Worm (Caenorhabditis elegans) whole organism, mixed stage, embryonic: ENCODE data around the gene sdz-6.

Experiments used
- M03D4.4 ChIP-seq: sonication (generic microtip); optimal IDR thresholded peaks from 2 replicates; lab custom pipeline; 2017; ENCODE audit warnings: mild to moderate bottlenecking, missing genetic modification characterization, missing compliant biosample characterization
- blmp-1 ChIP-seq: fragments of 150-350 bp; optimal IDR thresholded peaks from 2 replicates; lab custom pipeline; 2014; ENCODE audit warnings: missing biosample characterization, missing genetic modification characterization
- ceh-39 ChIP-seq: fragments of 150-350 bp; optimal IDR thresholded peaks from 2 replicates; lab custom pipeline; 2014; ENCODE audit warnings: missing biosample characterization, missing genetic modification characterization
- ceh-43 ChIP-seq: fragments of 200-800 bp; sonication (Bioruptor generic); optimal IDR thresholded peaks from 2 replicates; lab custom pipeline; 2018; ENCODE audit warnings: mild to moderate bottlenecking, missing genetic modification characterization, moderate library complexity, missing compliant biosample characterization
- ces-1 ChIP-seq: fragments of 150-350 bp; optimal IDR thresholded peaks from 2 replicates; lab custom pipeline; 2014; ENCODE audit warnings: missing biosample characterization, missing genetic modification reagents, missing genetic modification characterization
- cnd-1 ChIP-seq: fragments of 200-800 bp; sonication (Bioruptor generic); optimal IDR thresholded peaks from 2 replicates; lab custom pipeline; 2018; ENCODE audit warnings: mild to moderate bottlenecking, missing genetic modification characterization, missing compliant biosample characterization
- drap-1 ChIP-seq: fragments of 200-800 bp; sonication (Bioruptor generic); optimal IDR thresholded peaks from 3 replicates; lab custom pipeline; 2018; ENCODE audit warnings: mild to moderate bottlenecking, missing genetic modification characterization, missing compliant biosample characterization
- elt-1 ChIP-seq: sonication (generic microtip); optimal IDR thresholded peaks from 2 replicates; lab custom pipeline; 2017; ENCODE audit warnings: missing genetic modification characterization, mild to moderate bottlenecking, missing compliant biosample characterization, antibody characterized with exemption, moderate library complexity, borderline replicate concordance; ENCODE audit not compliant: insufficient read depth
- elt-3 ChIP-seq: fragments of 150-350 bp; optimal IDR thresholded peaks from 2 replicates; lab custom pipeline; 2014; ENCODE audit warnings: missing biosample characterization, missing genetic modification characterization
- flh-1 ChIP-seq: fragments of 200-800 bp; sonication (Bioruptor generic); optimal IDR thresholded peaks from 2 replicates; lab custom pipeline; 2018; ENCODE audit warnings: mild to moderate bottlenecking, missing genetic modification characterization, moderate library complexity, missing compliant biosample characterization
- hlh-1 ChIP-seq: fragments of 150-350 bp; optimal IDR thresholded peaks from 2 replicates; lab custom pipeline; 2014; ENCODE audit warnings: missing biosample characterization, missing genetic modification reagents, missing genetic modification characterization
- lin-13 ChIP-seq: fragments of 150-350 bp; optimal IDR thresholded peaks from 2 replicates; lab custom pipeline; 2014; ENCODE audit warnings: missing biosample characterization, missing genetic modification characterization
- lin-32 ChIP-seq: fragments of 200-800 bp; sonication (Bioruptor generic); optimal IDR thresholded peaks from 2 replicates; lab custom pipeline; 2018; ENCODE audit warnings: mild to moderate bottlenecking, missing genetic modification characterization, missing compliant biosample characterization
- lsy-2 ChIP-seq: fragments of 150-350 bp; optimal IDR thresholded peaks from 2 replicates; lab custom pipeline; 2014; ENCODE audit warnings: missing biosample characterization, missing genetic modification characterization
- mls-2 ChIP-seq: sonication (generic microtip); optimal IDR thresholded peaks from 2 replicates; lab custom pipeline; 2016; ENCODE audit warnings: mild to moderate bottlenecking, missing genetic modification characterization, moderate library complexity, missing compliant biosample characterization
- nhr-12 ChIP-seq: fragments of 150-350 bp; optimal IDR thresholded peaks from 2 replicates; lab custom pipeline; 2014; ENCODE audit warnings: missing biosample characterization, missing genetic modification characterization
- nhr-2 ChIP-seq: fragments of 150-350 bp; optimal IDR thresholded peaks from 2 replicates; lab custom pipeline; 2014; ENCODE audit warnings: missing biosample characterization, missing genetic modification characterization
- nhr-237 ChIP-seq: fragments of 150-350 bp; optimal IDR thresholded peaks from 2 replicates; lab custom pipeline; 2014; ENCODE audit warnings: missing biosample characterization, missing genetic modification characterization
- nhr-76 ChIP-seq: sonication (generic microtip); optimal IDR thresholded peaks from 2 replicates; lab custom pipeline; 2017; ENCODE audit warnings: missing biosample characterization, missing genetic modification characterization
- snpc-4 ChIP-seq: fragments of 150-350 bp; optimal IDR thresholded peaks from 2 replicates; lab custom pipeline; 2014; ENCODE audit warnings: missing biosample characterization, missing genetic modification characterization
- tbx-8 ChIP-seq: fragments of 200-800 bp; sonication (Bioruptor generic); optimal IDR thresholded peaks from 2 replicates; lab custom pipeline; 2018; ENCODE audit warnings: mild to moderate bottlenecking, missing genetic modification characterization, moderate library complexity, missing compliant biosample characterization
- unc-120 ChIP-seq: sonication (generic microtip); optimal IDR thresholded peaks from 2 replicates; lab custom pipeline; 2017; ENCODE audit warnings: missing genetic modification characterization, missing compliant biosample characterization; ENCODE audit not compliant: poor library complexity, severe bottlenecking
- unc-39 ChIP-seq: fragments of 150-350 bp; optimal IDR thresholded peaks from 2 replicates; lab custom pipeline; 2014; ENCODE audit warnings: missing biosample characterization, missing genetic modification characterization
- unc-62 ChIP-seq: fragments of 150-350 bp; optimal IDR thresholded peaks from 2 replicates; lab custom pipeline; 2014; ENCODE audit warnings: missing biosample characterization, missing genetic modification reagents, missing genetic modification characterization
- zip-8 ChIP-seq: fragments of 150-350 bp; optimal IDR thresholded peaks from 2 replicates; lab custom pipeline; 2014; ENCODE audit warnings: missing biosample characterization, missing genetic modification characterization

sdz-6 gene

ce11 chrV:19351944-19352343 is 31.5 kb downstream of the sdz-6 start:
- TF ChIP-seq nhr-237 (tag; lab: Kevin White, UChicago) (no peak), nhr-12 (tag; lab: Kevin White, UChicago) (no peak), ces-1 (GFP tag; lab: Kevin White, UChicago) (no peak), cnd-1 (tag; lab: Kevin White, UChicago) (no peak), lin-13 (tag; lab: Kevin White, UChicago) (no peak), unc-120 (tag; lab: Kevin White, UChicago) (no peak), hlh-1 (tag; lab: Kevin White, UChicago) (no peak), zip-8 (no peak), unc-62 (GFP tag; lab: Kevin White, UChicago) (no peak), nhr-2 (tag; lab: Kevin White, UChicago) (no peak)

DNA sequence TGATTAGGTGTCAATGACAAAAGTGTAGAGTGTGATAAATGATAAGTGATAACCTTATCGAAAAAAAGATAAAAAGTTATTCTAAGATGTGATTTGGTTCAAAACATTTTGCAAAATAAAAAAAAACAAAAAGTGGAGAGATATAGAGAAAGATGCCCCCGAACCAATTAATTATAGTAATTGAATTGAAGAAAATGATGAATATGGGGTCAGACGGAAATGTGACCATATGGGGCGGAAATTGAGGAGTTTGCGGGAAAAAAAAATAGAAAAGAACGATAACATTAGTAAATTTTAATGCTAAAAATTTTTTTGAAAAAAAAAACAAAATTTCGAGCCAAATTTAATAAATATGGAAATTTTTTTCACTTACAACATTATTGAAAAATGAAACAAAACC is 34.1 kb downstream of the sdz-6 start:
- TF ChIP-seq elt-3 (tag; lab: Kevin White, UChicago) (no peak), lin-32 (GFP tag; lab: Kevin White, UChicago) (no peak), elt-1 (tag; lab: Kevin White, UChicago) (no peak), ces-1 (GFP tag; lab: Kevin White, UChicago) (peak; percentile 88)

DNA sequence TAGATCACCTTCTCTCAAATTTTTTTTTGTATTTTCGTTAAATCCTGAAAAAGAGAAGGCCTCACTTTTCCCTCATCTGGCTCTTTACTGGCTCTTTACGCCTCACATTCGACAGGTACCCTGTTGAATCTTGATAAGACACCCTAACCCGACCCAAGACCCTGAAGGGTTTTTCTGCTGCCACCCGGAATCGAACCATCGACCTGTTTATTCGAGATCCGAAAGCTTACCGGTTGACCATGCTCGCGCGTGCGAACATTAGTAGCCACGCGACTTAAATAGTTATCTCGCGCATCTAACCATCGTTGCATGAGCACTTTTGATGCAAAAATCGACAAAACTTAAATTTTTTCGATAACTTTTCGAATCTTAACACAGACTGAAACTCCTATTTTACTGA is 34.8 kb downstream of the sdz-6 start:
- no peak for TF ChIP-seq zip-8
- no peak for TF ChIP-seq elt-1 (tag; lab: Kevin White, UChicago)
- TF ChIP-seq blmp-1 (tag; lab: Kevin White, UChicago), result no peak
- no peak for TF ChIP-seq nhr-2 (tag; lab: Kevin White, UChicago)
- TF ChIP-seq, all 35 proteins: peak for 0

- TF ChIP-seq elt-1 (tag; lab: Kevin White, UChicago) (no peak), ces-1 (GFP tag; lab: Kevin White, UChicago) (no peak), ceh-43 (GFP tag; lab: Kevin White, UChicago) (peak; percentile 66)
These were observed 36.3 kb downstream of the sdz-6 start for ce11 chrV:19356717-19357116.

DNA sequence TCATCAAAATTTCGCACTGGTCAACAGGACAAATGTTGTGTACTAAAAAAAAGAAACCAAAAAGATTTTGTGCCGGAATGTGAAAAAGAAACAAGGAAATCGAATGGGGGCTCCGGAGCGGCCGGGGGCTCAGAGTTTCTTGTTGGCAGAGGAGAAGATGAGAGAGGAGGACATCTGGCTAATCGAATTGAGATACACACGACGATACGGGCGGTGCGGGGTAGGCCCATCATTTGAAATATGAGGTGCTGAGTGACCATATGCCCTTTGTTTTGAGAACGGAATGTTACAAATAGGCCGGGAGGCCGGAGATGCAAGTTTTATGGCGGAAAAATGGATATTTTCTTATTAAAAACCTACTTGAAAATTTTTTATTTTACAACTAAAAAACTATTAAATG is 37.6 kb downstream of the sdz-6 start:
- TF ChIP-seq ces-1 (GFP tag; lab: Kevin White, UChicago), result peak; percentile 76
- peak; percentile 44 for TF ChIP-seq hlh-1 (tag; lab: Kevin White, UChicago)
- TF ChIP-seq nhr-76 (tag; lab: Kevin White, UChicago), result no peak
- TF ChIP-seq, all 35 proteins: peak for 2

- no peak for TF ChIP-seq blmp-1 (tag; lab: Kevin White, UChicago)
- TF ChIP-seq drap-1, result no peak
- TF ChIP-seq hlh-1 (tag; lab: Kevin White, UChicago), result no peak
- no peak for TF ChIP-seq unc-120 (tag; lab: Kevin White, UChicago)
- TF ChIP-seq ceh-39 (tag; lab: Kevin White, UChicago), result no peak
- no peak for TF ChIP-seq flh-1
- TF ChIP-seq M03D4.4 (tag; lab: Kevin White, UChicago), result no peak
- TF ChIP-seq lsy-2 (tag; lab: Kevin White, UChicago), result no peak
- no peak for TF ChIP-seq mls-2 (tag; lab: Kevin White, UChicago)
- TF ChIP-seq nhr-237 (tag; lab: Kevin White, UChicago), result no peak
- TF ChIP-seq unc-39 (tag; lab: Kevin White, UChicago), result no peak
- TF ChIP-seq snpc-4 (tag; lab: Kevin White, UChicago), result no peak
- no peak for TF ChIP-seq tbx-8 (GFP tag; lab: Kevin White, UChicago)
- no peak for TF ChIP-seq cnd-1 (tag; lab: Kevin White, UChicago)
These were observed 42.2 kb downstream of the sdz-6 start, which contains the start of gene C14B4.2 for ce11 chrV:19362568-19362967. Gene C14B4.2 (minus strand): TSS chrV:19362668.

DNA sequence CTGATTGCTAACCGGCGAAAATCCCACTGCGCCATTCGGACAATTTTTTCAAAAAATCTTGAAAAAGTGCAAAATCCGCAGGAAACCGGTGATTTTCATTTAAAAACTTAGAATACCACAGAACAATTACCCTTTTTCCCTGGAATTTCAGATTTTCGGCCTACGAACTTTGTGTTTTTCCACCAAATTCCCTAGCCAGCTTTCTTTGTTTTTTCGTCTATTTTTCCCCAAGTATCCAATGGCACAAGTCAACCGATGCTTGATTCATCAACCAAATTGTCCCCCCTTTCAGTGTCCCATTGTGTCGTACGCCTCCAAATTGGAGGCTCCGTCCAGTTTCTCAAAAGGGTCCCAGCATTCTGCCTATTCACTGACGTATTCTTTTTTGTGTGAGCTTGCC is 49.8 kb downstream of the sdz-6 start, which contains the start of gene Y43F8A.1:
TSS of gene Y43F8A.1 (plus strand) at position 301 of the 400 bp plus-strand sequence.
- no peak for TF ChIP-seq cnd-1 (tag; lab: Kevin White, UChicago)
- TF ChIP-seq ces-1 (GFP tag; lab: Kevin White, UChicago), result no peak
